Fruit fly (Drosophila melanogaster) whole organism, embryonic: Measurements from ENCODE around the gene CG5986.

Source experiments
- CG10431 ChIP-seq: fragments of 200-800 bp; sonication (Bioruptor generic); optimal IDR thresholded peaks from 3 replicates; lab custom pipeline; 2018; ENCODE audit warnings: missing biosample characterization, mild to moderate bottlenecking, missing genetic modification characterization
- CG10565 ChIP-seq: fragments of 200-800 bp; sonication (Bioruptor generic); optimal IDR thresholded peaks from 3 replicates; lab custom pipeline; 2016; ENCODE audit warnings: missing biosample characterization, mild to moderate bottlenecking, missing genetic modification characterization
- CG11247 ChIP-seq: fragments of 200-800 bp; sonication (Bioruptor generic); IDR thresholded peaks from 2 replicates; pipeline ENCODE4 v1.3.6; 2022; ENCODE audit warnings: missing biosample characterization, missing genetic modification characterization
- CG14441 ChIP-seq: fragments of 200-800 bp; sonication (Bioruptor generic); IDR thresholded peaks from 2 replicates; pipeline ENCODE4 v1.3.6; 2022; ENCODE audit warnings: missing biosample characterization, missing genetic modification characterization
- CG15269 ChIP-seq: fragments of 200-800 bp; sonication (Bioruptor generic); optimal IDR thresholded peaks from 2 replicates; lab custom pipeline; 2018; ENCODE audit warnings: missing biosample characterization, mild to moderate bottlenecking, missing genetic modification characterization, moderate library complexity
- CG17385 ChIP-seq: fragments of 200-800 bp; sonication (Bioruptor generic); optimal IDR thresholded peaks from 3 replicates; lab custom pipeline; 2018; ENCODE audit warnings: missing biosample characterization, mild to moderate bottlenecking, missing genetic modification characterization
- CG31365 ChIP-seq: fragments of 200-800 bp; sonication (Bioruptor generic); optimal IDR thresholded peaks from 2 replicates; lab custom pipeline; 2018; ENCODE audit warnings: missing biosample characterization, mild to moderate bottlenecking, missing genetic modification characterization
- CG3163 ChIP-seq: fragments of 200-800 bp; sonication (Bioruptor generic); optimal IDR thresholded peaks from 3 replicates; lab custom pipeline; 2016; ENCODE audit warnings: missing biosample characterization, missing genetic modification characterization
- CG34224 ChIP-seq: fragments of 200-800 bp; sonication (Bioruptor generic); IDR thresholded peaks from 3 replicates; pipeline ENCODE4 v1.3.6; 2022; ENCODE audit warnings: missing biosample characterization, missing genetic modification characterization; ENCODE audit not compliant: partially characterized antibody
- CG42726 ChIP-seq: fragments of 200-800 bp; sonication (Bioruptor generic); IDR thresholded peaks from 2 replicates; pipeline ENCODE4 v1.3.6; 2022; ENCODE audit warnings: missing biosample characterization, missing genetic modification characterization; ENCODE audit not compliant: partially characterized antibody
- CG4617 ChIP-seq: fragments of 200-800 bp; sonication (Bioruptor generic); optimal IDR thresholded peaks from 3 replicates; lab custom pipeline; 2016; ENCODE audit warnings: missing biosample characterization, missing genetic modification characterization, borderline replicate concordance
- CG5953 ChIP-seq: fragments of 200-800 bp; sonication (Bioruptor generic); IDR thresholded peaks from 2 replicates; pipeline ENCODE4 v1.3.6; 2022; ENCODE audit warnings: missing biosample characterization, missing genetic modification characterization
- CG6854 ChIP-seq: fragments of 200-800 bp; sonication (Bioruptor generic); optimal IDR thresholded peaks from 3 replicates; lab custom pipeline; 2017; ENCODE audit warnings: missing biosample characterization, mild to moderate bottlenecking, missing genetic modification characterization
- CG7271 ChIP-seq: fragments of 200-800 bp; sonication (Bioruptor generic); optimal IDR thresholded peaks from 2 replicates; lab custom pipeline; 2018; ENCODE audit warnings: missing biosample characterization, mild to moderate bottlenecking, missing genetic modification characterization, moderate library complexity
- CG7786 ChIP-seq: fragments of 200-800 bp; sonication (Bioruptor generic); optimal IDR thresholded peaks from 2 replicates; lab custom pipeline; 2016; ENCODE audit warnings: missing biosample characterization, missing genetic modification characterization
- CG7963 ChIP-seq: fragments of 200-800 bp; sonication (Bioruptor generic); IDR thresholded peaks from 3 replicates; pipeline ENCODE4 v1.3.6; 2022; ENCODE audit warnings: missing biosample characterization, missing genetic modification characterization; ENCODE audit not compliant: partially characterized antibody
- CG8290 ChIP-seq, 3 experiments: fragments of 200-800 bp; sonication (Bioruptor generic); optimal IDR thresholded peaks; 2 replicates each; lab custom pipeline; 2016 to 2019; ENCODE audit warnings: missing biosample characterization in 3 of 3, missing genetic modification characterization in 3 of 3, mild to moderate bottlenecking in 2 of 3, moderate library complexity in 1 of 3
- CG8478 ChIP-seq: fragments of >200 bp; optimal IDR thresholded peaks from 2 replicates; lab custom pipeline; 2018
- CG9437 ChIP-seq: fragments of 200-800 bp; sonication (Bioruptor generic); optimal IDR thresholded peaks from 2 replicates; lab custom pipeline; 2018; ENCODE audit warnings: missing biosample characterization, mild to moderate bottlenecking, missing genetic modification characterization
- D ChIP-seq, 2 experiments: fragments of 200-800 bp in 1 of 2; fragments of >200 bp in 1 of 2; sonication (Bioruptor generic) in 1 of 2; optimal IDR thresholded peaks; 2 replicates in 1 of 2; 3 replicates in 1 of 2; lab custom pipeline; 2017; ENCODE audit warnings: mild to moderate bottlenecking in 1 of 2, missing biosample characterization in 1 of 2, missing genetic modification characterization in 1 of 2, missing genetic modification reagents in 1 of 2
- Dbx ChIP-seq: fragments of 200-800 bp; sonication (Bioruptor generic); IDR thresholded peaks from 3 replicates; pipeline ENCODE4 v1.3.6; 2022; ENCODE audit warnings: missing biosample characterization, missing genetic modification characterization
- Dp ChIP-seq: fragments of 200-800 bp; sonication (Bioruptor generic); optimal IDR thresholded peaks from 2 replicates; lab custom pipeline; 2018; ENCODE audit warnings: missing biosample characterization, mild to moderate bottlenecking, missing genetic modification characterization, moderate library complexity
- Elba2 ChIP-seq: fragments of 200-800 bp; sonication (Bioruptor generic); optimal IDR thresholded peaks from 3 replicates; lab custom pipeline; 2016; ENCODE audit warnings: missing biosample characterization, missing genetic modification characterization
- HLH3B ChIP-seq: fragments of 200-800 bp; sonication (Bioruptor generic); IDR thresholded peaks from 2 replicates; pipeline ENCODE4 v1.3.6; 2022; ENCODE audit warnings: missing biosample characterization, missing genetic modification characterization
- Hand ChIP-seq: fragments of 200-800 bp; sonication (Bioruptor generic); optimal IDR thresholded peaks from 2 replicates; lab custom pipeline; 2017; ENCODE audit warnings: mild to moderate bottlenecking, missing biosample characterization, missing genetic modification reagents, missing genetic modification characterization
- Hey ChIP-seq: fragments of 200-800 bp; sonication (Bioruptor generic); optimal IDR thresholded peaks from 3 replicates; lab custom pipeline; 2018; ENCODE audit warnings: missing biosample characterization, mild to moderate bottlenecking, missing genetic modification characterization
- HmgD ChIP-seq: fragments of 200-800 bp; sonication (Bioruptor generic); optimal IDR thresholded peaks from 3 replicates; lab custom pipeline; 2016; ENCODE audit warnings: missing biosample characterization, missing genetic modification characterization
- Hr78 ChIP-seq, 2 experiments: fragments of 200-800 bp in 1 of 2; fragments of >200 bp in 1 of 2; sonication (Bioruptor generic) in 1 of 2; optimal IDR thresholded peaks; 2 replicates each; lab custom pipeline; 2017 to 2019; ENCODE audit warnings: missing biosample characterization in 2 of 2, missing genetic modification characterization in 2 of 2, mild to moderate bottlenecking in 1 of 2, moderate library complexity in 1 of 2
- NC2α ChIP-seq: fragments of 200-800 bp; sonication (Bioruptor generic); optimal IDR thresholded peaks from 2 replicates; lab custom pipeline; 2016; ENCODE audit warnings: missing biosample characterization, missing genetic modification characterization
- Oaz ChIP-seq: fragments of 200-800 bp; sonication (Bioruptor generic); IDR thresholded peaks from 2 replicates; pipeline ENCODE4 v1.3.6; 2022; ENCODE audit warnings: missing biosample characterization, missing genetic modification characterization
- Six4 ChIP-seq: fragments of 200-800 bp; sonication (Bioruptor generic); optimal IDR thresholded peaks from 2 replicates; lab custom pipeline; 2016; ENCODE audit warnings: missing biosample characterization, missing genetic modification characterization
- Stat92E ChIP-seq, 3 experiments: fragments of >200 bp in 2 of 3; fragments of 200-800 bp in 1 of 3; sonication (Bioruptor generic) in 1 of 3; optimal IDR thresholded peaks; 2 replicates each; lab custom pipeline; 2017 to 2019; ENCODE audit warnings: missing biosample characterization in 3 of 3, missing genetic modification characterization in 3 of 3, mild to moderate bottlenecking in 1 of 3, moderate library complexity in 1 of 3
- bbx ChIP-seq: fragments of 200-800 bp; sonication (Bioruptor generic); IDR thresholded peaks from 2 replicates; pipeline ENCODE4 v1.3.6; 2022; ENCODE audit warnings: missing biosample characterization, missing genetic modification characterization; ENCODE audit not compliant: partially characterized antibody
- cato ChIP-seq: fragments of 200-800 bp; sonication (Bioruptor generic); optimal IDR thresholded peaks from 2 replicates; lab custom pipeline; 2016; ENCODE audit warnings: missing biosample characterization, missing genetic modification characterization, borderline replicate concordance
- cg ChIP-seq: fragments of 200-800 bp; sonication (Bioruptor generic); optimal IDR thresholded peaks from 3 replicates; lab custom pipeline; 2019; ENCODE audit warnings: missing biosample characterization, mild to moderate bottlenecking, missing genetic modification characterization, moderate library complexity
- ci ChIP-seq: fragments of 200-800 bp; sonication (Bioruptor generic); IDR thresholded peaks from 3 replicates; pipeline ENCODE4 v1.3.6; 2022; ENCODE audit warnings: missing biosample characterization, missing genetic modification characterization
- dpn ChIP-seq, 2 experiments: fragments of 200-800 bp; sonication (Bioruptor generic); optimal IDR thresholded peaks; 3 replicates each; lab custom pipeline; 2016; ENCODE audit warnings: missing biosample characterization in 2 of 2, missing genetic modification characterization in 2 of 2
- eyg ChIP-seq: fragments of 200-800 bp; sonication (Bioruptor generic); optimal IDR thresholded peaks from 3 replicates; lab custom pipeline; 2016; ENCODE audit warnings: missing biosample characterization, missing genetic modification characterization
- gcm ChIP-seq: fragments of 200-800 bp; sonication (Bioruptor generic); optimal IDR thresholded peaks from 2 replicates; lab custom pipeline; 2019; ENCODE audit warnings: missing biosample characterization, mild to moderate bottlenecking, missing genetic modification characterization, moderate library complexity
- gsb ChIP-seq: fragments of 200-800 bp; sonication (Bioruptor generic); IDR thresholded peaks from 2 replicates; pipeline ENCODE4 v1.3.6; 2022; ENCODE audit warnings: missing biosample characterization, missing genetic modification characterization
- gt ChIP-seq: fragments of 200-800 bp; sonication (Bioruptor generic); IDR thresholded peaks from 2 replicates; pipeline ENCODE4 v1.3.6; 2022; ENCODE audit warnings: missing biosample characterization, missing genetic modification characterization
- hkb ChIP-seq, 2 experiments: fragments of 200-800 bp in 1 of 2; fragments of >200 bp in 1 of 2; sonication (Bioruptor generic) in 1 of 2; IDR thresholded peaks in 1 of 2; optimal IDR thresholded peaks in 1 of 2; 2 replicates each; pipeline versions ENCODE4 v1.3.6 to Lab custom; 2017 to 2022; ENCODE audit warnings: missing biosample characterization in 1 of 2, missing genetic modification characterization in 1 of 2
- lbe ChIP-seq: fragments of 200-800 bp; sonication (Bioruptor generic); optimal IDR thresholded peaks from 2 replicates; lab custom pipeline; 2016; ENCODE audit warnings: missing biosample characterization, mild to moderate bottlenecking, missing genetic modification characterization
- pros ChIP-seq: fragments of 200-800 bp; sonication (Bioruptor generic); optimal IDR thresholded peaks from 3 replicates; lab custom pipeline; 2019; ENCODE audit warnings: missing biosample characterization, mild to moderate bottlenecking, missing genetic modification characterization, moderate library complexity
- pzg ChIP-seq: fragments of 200-800 bp; sonication (Bioruptor generic); optimal IDR thresholded peaks from 3 replicates; lab custom pipeline; 2018; ENCODE audit warnings: missing biosample characterization, mild to moderate bottlenecking, missing genetic modification characterization, moderate library complexity
- slbo ChIP-seq: fragments of 200-800 bp; sonication (Bioruptor generic); IDR thresholded peaks from 2 replicates; pipeline ENCODE4 v1.3.6; 2022; ENCODE audit warnings: missing biosample characterization, missing genetic modification characterization
- sqz ChIP-seq: fragments of 200-800 bp; sonication (Bioruptor generic); optimal IDR thresholded peaks from 3 replicates; lab custom pipeline; 2018; ENCODE audit warnings: missing biosample characterization, mild to moderate bottlenecking, missing genetic modification characterization
- vvl ChIP-seq: fragments of 200-800 bp; sonication (Bioruptor generic); IDR thresholded peaks from 2 replicates; pipeline ENCODE4 v1.3.6; 2022; ENCODE audit warnings: missing biosample characterization, missing genetic modification characterization
- zf30C ChIP-seq: fragments of 200-800 bp; sonication (Bioruptor generic); optimal IDR thresholded peaks from 3 replicates; lab custom pipeline; 2018; ENCODE audit warnings: missing biosample characterization, mild to moderate bottlenecking, missing genetic modification characterization

Gene CG5986

dm6 chr3R:24058041-24058440 is 10.5 kb downstream of the CG5986 start, which contains the start of gene SMC1 (continued):
- no peak for TF ChIP-seq zf30C (GFP tag; lab: Kevin White, UChicago)
- TF ChIP-seq HmgD, result peak; percentile 76
- no peak for TF ChIP-seq Hand (GFP tag; lab: Kevin White, UChicago)
- no peak for TF ChIP-seq Hr78 (GFP tag; optimal IDR thresholded peaks at IDR 0.05; lab: Kevin White, UChicago)
- TF ChIP-seq gt, result no peak
- TF ChIP-seq CG6854 (GFP tag; lab: Kevin White, UChicago), result no peak
- no peak for TF ChIP-seq CG15269
- no peak for TF ChIP-seq CG8478 (lab: Kevin White, UChicago)
- TF ChIP-seq cato (GFP tag; lab: Kevin White, UChicago), result no peak
- TF ChIP-seq CG31365 (tag; lab: Kevin White, UChicago), result no peak
- no peak for TF ChIP-seq CG10565 (GFP tag; lab: Kevin White, UChicago)
- TF ChIP-seq Stat92E (GFP tag; optimal IDR thresholded peaks at IDR 0.05; lab: Kevin White, UChicago), result peak in 1 of 3 experiments; percentile 60
- TF ChIP-seq CG8290 (GFP tag; optimal IDR thresholded peaks at IDR 0.05; lab: Kevin White, UChicago), result peak; percentile 51
- peak in 1 of 2 experiments; percentile 83 for TF ChIP-seq CG8290 (tag; optimal IDR thresholded peaks at IDR 0.05; lab: Kevin White, UChicago)
- peak; percentile 73 for TF ChIP-seq Dp (GFP tag; lab: Kevin White, UChicago)
- TF ChIP-seq ci, result no peak
- peak; percentile 72 for TF ChIP-seq slbo
- TF ChIP-seq CG14441 (GFP tag; lab: Robert Waterston, UW), result no peak
- peak; percentile 86 for TF ChIP-seq sqz (GFP tag; lab: Kevin White, UChicago)
- TF ChIP-seq lbe (GFP tag; lab: Kevin White, UChicago), result peak; percentile 76
- no peak for TF ChIP-seq gcm (GFP tag; lab: Kevin White, UChicago)
- no peak for TF ChIP-seq cg (GFP tag; lab: Kevin White, UChicago)
- peak; percentile 87 for TF ChIP-seq Dbx
- no peak for TF ChIP-seq Hey
- TF ChIP-seq CG17385 (GFP tag; lab: Kevin White, UChicago), result no peak
- TF ChIP-seq CG4617 (GFP tag; lab: Kevin White, UChicago), result peak; percentile 89
- no peak for TF ChIP-seq D (optimal IDR thresholded peaks at IDR 0.05; lab: Kevin White, UChicago)
- no peak for TF ChIP-seq D (GFP tag; optimal IDR thresholded peaks at IDR 0.05; lab: Kevin White, UChicago)
- TF ChIP-seq dpn (GFP tag; optimal IDR thresholded peaks at IDR 0.05; lab: Kevin White, UChicago), result peak; percentile 43 to 61
- TF ChIP-seq Elba2 (GFP tag; lab: Kevin White, UChicago), result no peak
- no peak for TF ChIP-seq HLH3B (GFP tag; lab: Robert Waterston, UW)
- TF ChIP-seq pros, result no peak
- TF ChIP-seq CG7271 (tag; lab: Kevin White, UChicago), result no peak
- no peak for TF ChIP-seq Oaz (GFP tag; lab: Robert Waterston, UW)
- no peak for TF ChIP-seq CG11247
- no peak for TF ChIP-seq CG5953
- TF ChIP-seq gsb (GFP tag; lab: Robert Waterston, UW), result no peak
- peak; percentile 94 for TF ChIP-seq pzg (GFP tag; lab: Kevin White, UChicago)
- TF ChIP-seq vvl, result no peak
- no peak for TF ChIP-seq CG10431 (GFP tag; lab: Kevin White, UChicago)
- no peak for TF ChIP-seq CG9437
- peak; percentile 99 for TF ChIP-seq CG42726 (GFP tag; lab: Robert Waterston, UW)
- TF ChIP-seq Six4 (GFP tag; lab: Kevin White, UChicago), result no peak
- TF ChIP-seq CG7963 (GFP tag; lab: Robert Waterston, UW), result peak; percentile 99
- TF ChIP-seq CG7786, result peak; percentile 3
- peak; percentile 100 for TF ChIP-seq CG34224 (GFP tag; lab: Robert Waterston, UW)
- no peak for TF ChIP-seq hkb (optimal IDR thresholded peaks at IDR 0.05; lab: Kevin White, UChicago)
- no peak for TF ChIP-seq hkb (GFP tag; IDR thresholded peaks at IDR 0.05; lab: Robert Waterston, UW)
- peak; percentile 51 for TF ChIP-seq eyg (GFP tag; lab: Kevin White, UChicago)
- peak; percentile 43 for TF ChIP-seq CG3163 (GFP tag; lab: Kevin White, UChicago)
- no peak for TF ChIP-seq NC2α (GFP tag; lab: Kevin White, UChicago)
- peak; percentile 100 for TF ChIP-seq bbx (GFP tag; lab: Robert Waterston, UW)
